Fruit fly (Drosophila melanogaster) whole organism, embryonic: ENCODE measurements around the gene Gr97a.

Experiments
- Ada2b ChIP-seq: fragments of 200-800 bp; sonication (Bioruptor generic); IDR thresholded peaks from 2 replicates; pipeline ENCODE4 v1.3.6; 2022; ENCODE audit warnings: missing biosample characterization, missing genetic modification characterization
- Aef1 ChIP-seq: fragments of 200-800 bp; sonication (Bioruptor generic); IDR thresholded peaks from 3 replicates; pipeline ENCODE4 v1.3.6; 2022; ENCODE audit warnings: missing biosample characterization, missing genetic modification characterization
- Asciz ChIP-seq: fragments of 200-800 bp; sonication (Bioruptor generic); optimal IDR thresholded peaks from 2 replicates; lab custom pipeline; 2017; ENCODE audit warnings: missing biosample characterization, mild to moderate bottlenecking, missing genetic modification characterization, missing genetic modification reagents
- CG10654 ChIP-seq: fragments of 200-800 bp; sonication (Bioruptor generic); optimal IDR thresholded peaks from 2 replicates; lab custom pipeline; 2016; ENCODE audit warnings: missing biosample characterization, missing genetic modification characterization
- CG11504 ChIP-seq: fragments of 200-800 bp; sonication (Bioruptor generic); optimal IDR thresholded peaks from 3 replicates; lab custom pipeline; 2019; ENCODE audit warnings: missing biosample characterization, mild to moderate bottlenecking, missing genetic modification characterization, moderate library complexity
- CG1233 ChIP-seq: fragments of 200-800 bp; sonication (Bioruptor generic); optimal IDR thresholded peaks from 4 replicates; lab custom pipeline; 2018; ENCODE audit warnings: missing biosample characterization, mild to moderate bottlenecking, missing genetic modification characterization
- CG12769 ChIP-seq: fragments of 200-800 bp; sonication (Bioruptor generic); optimal IDR thresholded peaks from 2 replicates; lab custom pipeline; 2019; ENCODE audit warnings: missing biosample characterization, mild to moderate bottlenecking, missing genetic modification characterization, moderate library complexity
- CG14667 ChIP-seq: fragments of 200-800 bp; sonication (Bioruptor generic); IDR thresholded peaks from 2 replicates; pipeline ENCODE4 v1.3.6; 2022; ENCODE audit warnings: missing biosample characterization, missing genetic modification characterization
- CG14710 ChIP-seq: fragments of 200-800 bp; sonication (Bioruptor generic); optimal IDR thresholded peaks from 3 replicates; lab custom pipeline; 2019; ENCODE audit warnings: missing biosample characterization, mild to moderate bottlenecking, missing genetic modification characterization, moderate library complexity
- CG14860 ChIP-seq: fragments of 200-800 bp; sonication (Bioruptor generic); IDR thresholded peaks from 3 replicates; pipeline ENCODE4 v1.3.6; 2022; ENCODE audit warnings: missing biosample characterization, missing genetic modification characterization; ENCODE audit not compliant: partially characterized antibody
- CG16779 ChIP-seq: fragments of 200-800 bp; sonication (Bioruptor generic); IDR thresholded peaks from 2 replicates; pipeline ENCODE4 v1.3.6; 2022; ENCODE audit warnings: missing biosample characterization, missing genetic modification characterization
- CG16813 ChIP-seq: fragments of 200-800 bp; sonication (Bioruptor generic); IDR thresholded peaks from 3 replicates; pipeline ENCODE4 v1.3.6; 2022; ENCODE audit warnings: missing biosample characterization, missing genetic modification characterization; ENCODE audit not compliant: partially characterized antibody
- CG2678 ChIP-seq: fragments of 200-800 bp; sonication (Bioruptor generic); optimal IDR thresholded peaks from 3 replicates; lab custom pipeline; 2019; ENCODE audit warnings: missing biosample characterization, mild to moderate bottlenecking, missing genetic modification characterization, moderate library complexity
- CG31224 ChIP-seq: fragments of 200-800 bp; sonication (Bioruptor generic); IDR thresholded peaks from 2 replicates; pipeline ENCODE4 v1.3.6; 2022; ENCODE audit warnings: missing biosample characterization, missing genetic modification characterization
- CG31365 ChIP-seq: fragments of 200-800 bp; sonication (Bioruptor generic); optimal IDR thresholded peaks from 2 replicates; lab custom pipeline; 2018; ENCODE audit warnings: missing biosample characterization, mild to moderate bottlenecking, missing genetic modification characterization
- CG32532 ChIP-seq: fragments of 200-800 bp; sonication (Bioruptor generic); IDR thresholded peaks from 2 replicates; pipeline ENCODE4 v1.3.6; 2022; ENCODE audit warnings: missing biosample characterization, missing genetic modification characterization
- CG43689 ChIP-seq: fragments of 200-800 bp; sonication (Bioruptor generic); IDR thresholded peaks from 2 replicates; pipeline ENCODE4 v1.3.6; 2022; ENCODE audit warnings: missing biosample characterization, missing genetic modification characterization
- CG4707 ChIP-seq: fragments of 200-800 bp; sonication (Bioruptor generic); optimal IDR thresholded peaks from 2 replicates; lab custom pipeline; 2018; ENCODE audit warnings: missing biosample characterization, mild to moderate bottlenecking, missing genetic modification characterization, moderate library complexity
- CG8924 ChIP-seq: fragments of 200-800 bp; optimal IDR thresholded peaks from 3 replicates; lab custom pipeline; 2019; ENCODE audit warnings: missing biosample characterization, mild to moderate bottlenecking, missing genetic modification characterization, moderate library complexity
- CoRest ChIP-seq: fragments of 200-800 bp; sonication (Bioruptor generic); optimal IDR thresholded peaks from 3 replicates; lab custom pipeline; 2018; ENCODE audit warnings: missing biosample characterization, mild to moderate bottlenecking, missing genetic modification characterization, moderate library complexity
- Dbx ChIP-seq: fragments of 200-800 bp; sonication (Bioruptor generic); IDR thresholded peaks from 3 replicates; pipeline ENCODE4 v1.3.6; 2022; ENCODE audit warnings: missing biosample characterization, missing genetic modification characterization
- Dip3 ChIP-seq: fragments of 200-800 bp; sonication (Bioruptor generic); optimal IDR thresholded peaks from 3 replicates; lab custom pipeline; 2016; ENCODE audit warnings: missing biosample characterization, missing genetic modification characterization
- E2f2 ChIP-seq: fragments of 200-800 bp; sonication (Bioruptor generic); IDR thresholded peaks from 2 replicates; pipeline ENCODE4 v1.3.6; 2022; ENCODE audit warnings: missing biosample characterization, missing genetic modification characterization
- HHEX ChIP-seq: fragments of 200-800 bp; sonication (Bioruptor generic); optimal IDR thresholded peaks from 3 replicates; lab custom pipeline; 2017; ENCODE audit warnings: missing biosample characterization, mild to moderate bottlenecking, missing genetic modification characterization, missing genetic modification reagents
- Hr39 ChIP-seq: fragments of >200 bp; optimal IDR thresholded peaks from 2 replicates; lab custom pipeline; 2017
- MBD-R2 ChIP-seq: fragments of 200-800 bp; sonication (Bioruptor generic); IDR thresholded peaks from 2 replicates; pipeline ENCODE4 v1.3.6; 2022; ENCODE audit warnings: missing biosample characterization, missing genetic modification characterization
- Max ChIP-seq: fragments of 200-800 bp; sonication (Bioruptor generic); optimal IDR thresholded peaks from 2 replicates; lab custom pipeline; 2016; ENCODE audit warnings: missing biosample characterization, mild to moderate bottlenecking, missing genetic modification characterization
- Oaz ChIP-seq: fragments of 200-800 bp; sonication (Bioruptor generic); IDR thresholded peaks from 2 replicates; pipeline ENCODE4 v1.3.6; 2022; ENCODE audit warnings: missing biosample characterization, missing genetic modification characterization
- Optix ChIP-seq: fragments of 200-800 bp; sonication (Bioruptor generic); IDR thresholded peaks from 3 replicates; pipeline ENCODE4 v1.3.6; 2022; ENCODE audit warnings: missing biosample characterization, missing genetic modification characterization
- Scr ChIP-seq: fragments of 200-800 bp; sonication (Bioruptor generic); IDR thresholded peaks from 2 replicates; pipeline ENCODE4 v1.3.6; 2022; ENCODE audit warnings: missing biosample characterization, missing genetic modification characterization; ENCODE audit not compliant: partially characterized antibody
- TFAM ChIP-seq: fragments of 200-800 bp; sonication (Bioruptor generic); optimal IDR thresholded peaks from 2 replicates; lab custom pipeline; 2017; ENCODE audit warnings: missing biosample characterization, missing genetic modification characterization, inconsistent platforms
- Xbp1 ChIP-seq: fragments of 200-800 bp; sonication (Bioruptor generic); optimal IDR thresholded peaks from 3 replicates; lab custom pipeline; 2016; ENCODE audit warnings: missing biosample characterization, mild to moderate bottlenecking, missing genetic modification characterization
- ac ChIP-seq: fragments of 200-800 bp; sonication (Bioruptor generic); optimal IDR thresholded peaks from 3 replicates; lab custom pipeline; 2017; ENCODE audit warnings: missing biosample characterization, mild to moderate bottlenecking, missing genetic modification characterization
- ash1 ChIP-seq: fragments of 200-800 bp; sonication (Bioruptor generic); optimal IDR thresholded peaks from 2 replicates; lab custom pipeline; 2018; ENCODE audit warnings: missing biosample characterization, mild to moderate bottlenecking, missing genetic modification characterization
- btn ChIP-seq: fragments of 200-800 bp; sonication (Bioruptor generic); optimal IDR thresholded peaks from 2 replicates; lab custom pipeline; 2016; ENCODE audit warnings: missing biosample characterization, missing genetic modification characterization
- corto ChIP-seq: fragments of 200-800 bp; sonication (Bioruptor generic); optimal IDR thresholded peaks from 2 replicates; lab custom pipeline; 2016; ENCODE audit warnings: missing biosample characterization, mild to moderate bottlenecking, missing genetic modification characterization, moderate library complexity
- danr ChIP-seq: fragments of 200-800 bp; sonication (Bioruptor generic); IDR thresholded peaks from 2 replicates; pipeline ENCODE4 v1.3.6; 2022; ENCODE audit warnings: missing biosample characterization, missing genetic modification characterization
- dati ChIP-seq: fragments of 200-800 bp; sonication (Bioruptor generic); IDR thresholded peaks from 2 replicates; pipeline ENCODE4 v1.3.6; 2022; ENCODE audit warnings: missing biosample characterization, missing genetic modification characterization
- dysf ChIP-seq: fragments of 200-800 bp; sonication (Bioruptor generic); IDR thresholded peaks from 3 replicates; pipeline ENCODE4 v1.3.6; 2022; ENCODE audit warnings: missing biosample characterization, missing genetic modification characterization
- fd3F ChIP-seq: fragments of 200-800 bp; sonication (Bioruptor generic); optimal IDR thresholded peaks from 2 replicates; lab custom pipeline; 2018; ENCODE audit warnings: missing biosample characterization, mild to moderate bottlenecking, missing genetic modification characterization, moderate library complexity
- fd64A ChIP-seq: fragments of 200-800 bp; sonication (Bioruptor generic); optimal IDR thresholded peaks from 3 replicates; lab custom pipeline; 2018; ENCODE audit warnings: missing biosample characterization, mild to moderate bottlenecking, missing genetic modification characterization
- ham ChIP-seq: fragments of 200-800 bp; sonication (Bioruptor generic); IDR thresholded peaks from 2 replicates; pipeline ENCODE4 v1.3.6; 2022; ENCODE audit warnings: missing biosample characterization, missing genetic modification characterization
- nmo ChIP-seq: fragments of 200-800 bp; sonication (Bioruptor generic); optimal IDR thresholded peaks from 2 replicates; lab custom pipeline; 2018; ENCODE audit warnings: missing biosample characterization, mild to moderate bottlenecking, missing genetic modification characterization, moderate library complexity
- scrt ChIP-seq: fragments of 200-800 bp; sonication (Bioruptor generic); optimal IDR thresholded peaks from 2 replicates; lab custom pipeline; 2018; ENCODE audit warnings: missing biosample characterization, mild to moderate bottlenecking, missing genetic modification characterization, moderate library complexity
- sob ChIP-seq: fragments of 200-800 bp; sonication (Bioruptor generic); IDR thresholded peaks from 2 replicates; pipeline ENCODE4 v1.3.6; 2022; ENCODE audit warnings: missing biosample characterization, missing genetic modification characterization
- tgo ChIP-seq: fragments of 200-800 bp; sonication (Bioruptor generic); IDR thresholded peaks from 3 replicates; pipeline ENCODE4 v1.3.6; 2022; ENCODE audit warnings: missing biosample characterization, missing genetic modification characterization
- tin ChIP-seq: fragments of 200-800 bp; sonication (Bioruptor generic); optimal IDR thresholded peaks from 3 replicates; lab custom pipeline; 2016; ENCODE audit warnings: missing biosample characterization, missing genetic modification characterization
- unpg ChIP-seq: fragments of 200-800 bp; sonication (Bioruptor generic); optimal IDR thresholded peaks from 3 replicates; lab custom pipeline; 2018; ENCODE audit warnings: missing biosample characterization, mild to moderate bottlenecking, missing genetic modification characterization, moderate library complexity
- vfl ChIP-seq: fragments of 200-800 bp; sonication (Bioruptor generic); optimal IDR thresholded peaks from 2 replicates; lab custom pipeline; 2016; ENCODE audit warnings: missing biosample characterization, missing genetic modification characterization
- wdn ChIP-seq: fragments of 200-800 bp; sonication (Bioruptor generic); IDR thresholded peaks from 2 replicates; pipeline ENCODE4 v1.3.6; 2022; ENCODE audit warnings: missing biosample characterization, missing genetic modification characterization
- wek ChIP-seq: fragments of 200-800 bp; sonication (Bioruptor generic); optimal IDR thresholded peaks from 3 replicates; lab custom pipeline; 2018; ENCODE audit warnings: missing biosample characterization, mild to moderate bottlenecking, missing genetic modification characterization, moderate library complexity

Gr97a gene

DNA sequence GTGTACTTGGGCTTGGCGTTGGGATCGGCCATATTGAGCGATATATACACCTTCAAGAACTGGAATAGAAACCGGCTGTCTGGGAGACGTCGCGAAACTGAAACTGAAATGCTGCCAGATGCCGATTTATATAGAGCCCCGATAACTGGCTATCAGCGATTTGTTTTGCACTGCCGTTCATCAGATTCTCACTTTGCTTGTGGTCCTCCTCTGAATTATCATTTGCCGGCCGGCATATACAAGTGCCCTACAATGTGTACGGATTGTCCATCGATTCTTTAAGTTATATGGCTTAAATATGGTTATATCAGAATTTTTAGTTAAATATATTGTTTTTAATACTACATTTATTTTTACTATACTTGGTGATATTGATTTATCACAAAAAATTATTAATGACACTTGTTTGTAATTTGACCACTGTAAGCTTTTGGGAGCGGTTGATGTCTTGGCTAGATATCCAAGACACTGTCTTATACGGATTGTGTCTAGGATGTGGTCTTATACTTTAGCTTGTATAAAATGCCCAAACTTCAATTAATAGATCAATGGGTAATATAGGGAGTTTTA, 22.2 kb upstream of the Gr97a start, which contains the start of gene CG31075 (continued):
- TF ChIP-seq CG43689 (GFP tag; lab: Robert Waterston, UW) = peak; percentile 30; the same call in 1 of the 2 replicates
- TF ChIP-seq btn = no peak
- TF ChIP-seq Ada2b (GFP tag; lab: Robert Waterston, UW) = peak; percentile 86
- no peak for TF ChIP-seq dati (GFP tag; lab: Robert Waterston, UW)
- TF ChIP-seq Oaz = peak; percentile 62
- TF ChIP-seq vfl (GFP tag; lab: Kevin White, UChicago) = no peak
- peak; percentile 43; the same call in 1 of the 2 replicates for TF ChIP-seq E2f2 (GFP tag; lab: Robert Waterston, UW)
- peak; percentile 18 for TF ChIP-seq Xbp1 (GFP tag; lab: Kevin White, UChicago)
- TF ChIP-seq Optix (GFP tag; lab: Robert Waterston, UW) = no peak
- TF ChIP-seq CoRest (tag; lab: Kevin White, UChicago) = peak; percentile 49
- TF ChIP-seq Asciz = no peak
- TF ChIP-seq CG11504 (tag; lab: Kevin White, UChicago) = peak; percentile 70
- TF ChIP-seq sob (GFP tag; lab: Robert Waterston, UW) = peak; percentile 50; the same call in 1 of the 2 replicates
- TF ChIP-seq CG12769 (tag; lab: Kevin White, UChicago) = peak; percentile 23
- TF ChIP-seq tin (GFP tag; lab: Kevin White, UChicago) = peak; percentile 12
- TF ChIP-seq CG2678 (tag; lab: Kevin White, UChicago) = peak; percentile 60
- peak; percentile 23 for TF ChIP-seq Dip3 (GFP tag; lab: Kevin White, UChicago)
- TF ChIP-seq Dbx (GFP tag; lab: Robert Waterston, UW) = peak; percentile 91
- TF ChIP-seq wek (GFP tag; lab: Kevin White, UChicago) = no peak
- no peak for TF ChIP-seq CG14710 (tag; lab: Kevin White, UChicago)
- TF ChIP-seq CG14860 = no peak
- TF ChIP-seq CG8924 (tag; lab: Kevin White, UChicago) = peak; percentile 51
- peak; percentile 8 for TF ChIP-seq CG10654 (GFP tag; lab: Kevin White, UChicago)
- TF ChIP-seq Hr39 (lab: Kevin White, UChicago) = no peak
- TF ChIP-seq MBD-R2 = peak; percentile 74; the same call in 1 of the 2 replicates
- peak; percentile 83 for TF ChIP-seq dysf (GFP tag; lab: Robert Waterston, UW)
- peak; percentile 46; the same call in 1 of the 2 replicates for TF ChIP-seq CG14667 (GFP tag; lab: Robert Waterston, UW)
- TF ChIP-seq corto (GFP tag; lab: Kevin White, UChicago) = peak; percentile 81
- peak; percentile 60 for TF ChIP-seq nmo (GFP tag; lab: Kevin White, UChicago)
- no peak for TF ChIP-seq CG16779
- TF ChIP-seq CG31365 (tag; lab: Kevin White, UChicago) = no peak
- no peak for TF ChIP-seq ash1 (GFP tag; lab: Kevin White, UChicago)
- TF ChIP-seq CG32532 = peak; percentile 83
- no peak for TF ChIP-seq fd64A (GFP tag; lab: Kevin White, UChicago)
- TF ChIP-seq TFAM (GFP tag; lab: Kevin White, UChicago) = no peak
- TF ChIP-seq wdn (GFP tag; lab: Robert Waterston, UW) = peak; percentile 54
- TF ChIP-seq HHEX (GFP tag; lab: Kevin White, UChicago) = peak; percentile 53
- peak; percentile 77 for TF ChIP-seq Aef1 (GFP tag; lab: Robert Waterston, UW)
- peak; percentile 54 for TF ChIP-seq Max
- TF ChIP-seq scrt (GFP tag; lab: Kevin White, UChicago) = peak; percentile 60
- TF ChIP-seq tgo = peak; percentile 59
- no peak for TF ChIP-seq CG16813
- TF ChIP-seq danr = no peak
- TF ChIP-seq ham (GFP tag; lab: Robert Waterston, UW) = no peak
- peak; percentile 5 for TF ChIP-seq fd3F (GFP tag; lab: Kevin White, UChicago)
- TF ChIP-seq unpg (GFP tag; lab: Kevin White, UChicago) = peak; percentile 52
- peak; percentile 93 for TF ChIP-seq CG4707 (GFP tag; lab: Kevin White, UChicago)
- TF ChIP-seq CG1233 = peak; percentile 36
- TF ChIP-seq Scr (GFP tag; lab: Robert Waterston, UW) = no peak
- TF ChIP-seq ac (GFP tag; lab: Kevin White, UChicago) = no peak
- TF ChIP-seq CG31224 (GFP tag; lab: Robert Waterston, UW) = no peak; the same call in 1 of the 2 replicates
